Worm (Caenorhabditis elegans) whole organism, L1 larva: ENCODE data around the gene ZC178.2.

ENCODE experiments used
- C16A3.4 ChIP-seq: fragments of 150-350 bp; optimal IDR thresholded peaks from 2 replicates; lab custom pipeline; 2014; ENCODE audit warnings: missing biosample characterization, missing genetic modification characterization
- F16B12.6 ChIP-seq: fragments of 150-350 bp; optimal IDR thresholded peaks from 2 replicates; lab custom pipeline; 2014; ENCODE audit warnings: missing biosample characterization, missing genetic modification characterization
- Y116A8C.19 ChIP-seq: sonication (generic microtip); optimal IDR thresholded peaks from 2 replicates; lab custom pipeline; 2016; ENCODE audit warnings: missing compliant biosample characterization, missing genetic modification characterization, borderline replicate concordance
- aha-1 ChIP-seq: fragments of 150-350 bp; optimal IDR thresholded peaks from 2 replicates; lab custom pipeline; 2014; ENCODE audit warnings: missing biosample characterization, missing genetic modification characterization
- alr-1 ChIP-seq: fragments of 200-800 bp; sonication (Bioruptor generic); optimal IDR thresholded peaks from 2 replicates; lab custom pipeline; 2018; ENCODE audit warnings: borderline replicate concordance, mild to moderate bottlenecking, missing genetic modification characterization, missing compliant biosample characterization
- ama-1 ChIP-seq: fragments of 150-350 bp; optimal IDR thresholded peaks from 2 replicates; lab custom pipeline; 2014
- blmp-1 ChIP-seq: fragments of 150-350 bp; optimal IDR thresholded peaks from 2 replicates; lab custom pipeline; 2014; ENCODE audit warnings: missing biosample characterization, missing genetic modification characterization
- dpl-1 ChIP-seq, 3 experiments: fragments of 150-350 bp in 2 of 3; sonication (generic microtip) in 1 of 3; optimal IDR thresholded peaks; 2 replicates each; lab custom pipeline; 2014 to 2017; ENCODE audit warnings: missing biosample characterization in 3 of 3, missing genetic modification characterization in 3 of 3, missing genetic modification reagents in 3 of 3
- efl-1 ChIP-seq, 4 experiments: fragments of 150-350 bp; optimal IDR thresholded peaks in 3 of 4; peaks in 1 of 4; 1 replicate in 1 of 4; 2 replicates in 3 of 4; lab custom pipeline; 2014; ENCODE audit warnings: missing biosample characterization in 2 of 4, missing genetic modification characterization in 2 of 4, missing genetic modification reagents in 2 of 4
- efl-3 ChIP-seq: fragments of 200-800 bp; sonication (Bioruptor generic); optimal IDR thresholded peaks from 2 replicates; lab custom pipeline; 2018; ENCODE audit warnings: mild to moderate bottlenecking, missing genetic modification characterization, missing compliant biosample characterization
- elt-2 ChIP-seq: sonication (generic microtip); optimal IDR thresholded peaks from 2 replicates; lab custom pipeline; 2016; ENCODE audit warnings: missing genetic modification characterization, mild to moderate bottlenecking, inconsistent platforms, missing compliant biosample characterization, missing genetic modification reagents
- elt-3 ChIP-seq, 6 experiments: fragments of 150-350 bp in 1 of 6; sonication (generic microtip); optimal IDR thresholded peaks; 2 replicates each; lab custom pipeline; 2017 to 2018; ENCODE audit warnings: missing biosample characterization in 6 of 6, missing genetic modification characterization in 6 of 6, inconsistent platforms in 1 of 6
- fkh-10 ChIP-seq: sonication (generic microtip); optimal IDR thresholded peaks from 2 replicates; lab custom pipeline; 2017; ENCODE audit warnings: missing biosample characterization, missing genetic modification reagents, missing genetic modification characterization
- fkh-8 ChIP-seq: sonication (generic microtip); optimal IDR thresholded peaks from 2 replicates; lab custom pipeline; 2016; ENCODE audit warnings: mild to moderate bottlenecking, missing genetic modification characterization, missing compliant biosample characterization
- hlh-17 ChIP-seq: fragments of 200-800 bp; sonication (Bioruptor generic); optimal IDR thresholded peaks from 2 replicates; lab custom pipeline; 2018; ENCODE audit warnings: missing genetic modification characterization, mild to moderate bottlenecking, missing compliant biosample characterization, moderate library complexity, borderline replicate concordance
- hpl-2 ChIP-seq: fragments of 150-350 bp; optimal IDR thresholded peaks from 2 replicates; lab custom pipeline; 2014; ENCODE audit warnings: missing biosample characterization, missing genetic modification reagents, missing genetic modification characterization
- isw-1 ChIP-seq: fragments of 200-800 bp; sonication (Bioruptor generic); IDR thresholded peaks from 2 replicates; pipeline ENCODE4 v1.3.6; 2022; ENCODE audit warnings: missing genetic modification characterization, missing compliant biosample characterization
- lin-15B ChIP-seq: fragments of 150-350 bp; sonication (generic microtip); optimal IDR thresholded peaks from 3 replicates; lab custom pipeline; 2014; ENCODE audit warnings: missing biosample characterization, missing genetic modification characterization
- lin-35 ChIP-seq, 2 experiments: fragments of 150-350 bp; optimal IDR thresholded peaks; 2 replicates each; lab custom pipeline; 2014; ENCODE audit warnings: missing biosample characterization in 2 of 2, missing genetic modification characterization in 2 of 2, missing genetic modification reagents in 2 of 2
- lin-39 ChIP-seq: fragments of 150-350 bp; optimal IDR thresholded peaks from 2 replicates; lab custom pipeline; 2014; ENCODE audit warnings: missing biosample characterization, missing genetic modification reagents, missing genetic modification characterization
- lir-3 ChIP-seq: sonication (generic microtip); optimal IDR thresholded peaks from 2 replicates; lab custom pipeline; 2016; ENCODE audit warnings: mild to moderate bottlenecking, missing genetic modification characterization, moderate library complexity, missing compliant biosample characterization; ENCODE audit not compliant: poor library complexity
- mdl-1 ChIP-seq, 2 experiments: fragments of 150-350 bp; optimal IDR thresholded peaks; 2 replicates each; lab custom pipeline; 2014 to 2017; ENCODE audit warnings: missing biosample characterization in 2 of 2, missing genetic modification characterization in 2 of 2, inconsistent platforms in 1 of 2
- mef-2 ChIP-seq: fragments of 150-350 bp; optimal IDR thresholded peaks from 2 replicates; lab custom pipeline; 2014; ENCODE audit warnings: missing biosample characterization, missing genetic modification characterization
- nhr-11 ChIP-seq: fragments of 150-350 bp; optimal IDR thresholded peaks from 2 replicates; lab custom pipeline; 2014; ENCODE audit warnings: missing biosample characterization, missing genetic modification characterization
- nhr-19 ChIP-seq: fragments of 200-800 bp; sonication (Bioruptor generic); conservative IDR thresholded peaks from 2 replicates; pipeline ENCODE4 v1.3.6; 2022; ENCODE audit warnings: missing genetic modification characterization, missing compliant biosample characterization
- nhr-20 ChIP-seq: sonication (generic microtip); optimal IDR thresholded peaks from 2 replicates; lab custom pipeline; 2016; ENCODE audit warnings: mild to moderate bottlenecking, missing genetic modification characterization, missing compliant biosample characterization
- nhr-237 ChIP-seq: fragments of 150-350 bp; optimal IDR thresholded peaks from 2 replicates; lab custom pipeline; 2014; ENCODE audit warnings: missing biosample characterization, missing genetic modification characterization
- nhr-28 ChIP-seq: fragments of 150-350 bp; optimal IDR thresholded peaks from 2 replicates; lab custom pipeline; 2014; ENCODE audit warnings: missing biosample characterization, missing genetic modification characterization
- nhr-47 ChIP-seq: sonication (generic microtip); optimal IDR thresholded peaks from 2 replicates; lab custom pipeline; 2016; ENCODE audit warnings: mild to moderate bottlenecking, missing genetic modification characterization, moderate library complexity, missing compliant biosample characterization
- nhr-71 ChIP-seq: sonication (generic microtip); optimal IDR thresholded peaks from 2 replicates; lab custom pipeline; 2016; ENCODE audit warnings: mild to moderate bottlenecking, missing genetic modification characterization, moderate library complexity, missing compliant biosample characterization
- nhr-77 ChIP-seq: fragments of 150-350 bp; optimal IDR thresholded peaks from 2 replicates; lab custom pipeline; 2014; ENCODE audit warnings: missing biosample characterization, missing genetic modification characterization
- nhr-84 ChIP-seq: sonication (generic microtip); optimal IDR thresholded peaks from 2 replicates; lab custom pipeline; 2017; ENCODE audit warnings: missing biosample characterization, missing genetic modification characterization
- nhr-85 ChIP-seq: sonication (generic microtip); peaks from one replicate; lab custom pipeline; 2016; ENCODE audit warnings: missing genetic modification characterization, inconsistent platforms, missing compliant biosample characterization
- nhr-90 ChIP-seq: sonication (generic microtip); optimal IDR thresholded peaks from 2 replicates; lab custom pipeline; 2016; ENCODE audit warnings: mild to moderate bottlenecking, missing genetic modification characterization, missing compliant biosample characterization; ENCODE audit not compliant: poor library complexity
- pqm-1 ChIP-seq: sonication (generic microtip); optimal IDR thresholded peaks from 3 replicates; lab custom pipeline; 2017; ENCODE audit warnings: missing biosample characterization, missing genetic modification characterization
- rnt-1 ChIP-seq: sonication (generic microtip); optimal IDR thresholded peaks from 2 replicates; lab custom pipeline; 2016; ENCODE audit warnings: mild to moderate bottlenecking, missing genetic modification characterization, moderate library complexity, missing compliant biosample characterization
- snpc-4 ChIP-seq: fragments of 150-350 bp; optimal IDR thresholded peaks from 2 replicates; lab custom pipeline; 2014; ENCODE audit warnings: missing biosample characterization, missing genetic modification characterization
- sptf-1 ChIP-seq: fragments of 150-350 bp; optimal IDR thresholded peaks from 2 replicates; lab custom pipeline; 2014; ENCODE audit warnings: missing biosample characterization, missing genetic modification characterization
- sup-37 ChIP-seq: fragments of 200-800 bp; sonication (Bioruptor generic); optimal IDR thresholded peaks from 2 replicates; lab custom pipeline; 2018; ENCODE audit warnings: mild to moderate bottlenecking, missing genetic modification characterization, missing compliant biosample characterization
- swsn-7 ChIP-seq: sonication (generic microtip); optimal IDR thresholded peaks from 2 replicates; lab custom pipeline; 2016; ENCODE audit warnings: missing genetic modification characterization, missing compliant biosample characterization
- tbx-2 ChIP-seq: sonication (generic microtip); optimal IDR thresholded peaks from 2 replicates; lab custom pipeline; 2016; ENCODE audit warnings: missing genetic modification characterization, missing compliant biosample characterization
- tlp-1 ChIP-seq: fragments of 150-350 bp; optimal IDR thresholded peaks from 2 replicates; lab custom pipeline; 2014; ENCODE audit warnings: missing biosample characterization, missing genetic modification characterization
- unc-30 ChIP-seq: sonication (generic microtip); optimal IDR thresholded peaks from 2 replicates; lab custom pipeline; 2017; ENCODE audit warnings: missing biosample characterization, missing genetic modification characterization
- unc-86 ChIP-seq: sonication (generic microtip); optimal IDR thresholded peaks from 2 replicates; lab custom pipeline; 2016; ENCODE audit warnings: missing genetic modification characterization, missing compliant biosample characterization
- xbp-1 ChIP-seq: sonication (generic microtip); optimal IDR thresholded peaks from 2 replicates; lab custom pipeline; 2016; ENCODE audit warnings: missing genetic modification characterization, missing compliant biosample characterization
- ztf-11 ChIP-seq, 2 experiments: sonication (generic microtip); optimal IDR thresholded peaks; 2 replicates each; lab custom pipeline; 2016 to 2017; ENCODE audit warnings: missing genetic modification characterization in 2 of 2, missing biosample characterization in 1 of 2, missing compliant biosample characterization in 1 of 2
- ztf-4 ChIP-seq: fragments of 150-350 bp; optimal IDR thresholded peaks from 2 replicates; lab custom pipeline; 2014; ENCODE audit warnings: missing biosample characterization, missing genetic modification characterization

Gene ZC178.2

ce11 chrV:8653080-8653821 is 58.6 kb downstream of the ZC178.2 start:
- no peak for TF ChIP-seq alr-1 (tag; lab: Kevin White, UChicago)
- TF ChIP-seq tlp-1 (tag; lab: Kevin White, UChicago) = peak; percentile 10
- TF ChIP-seq unc-86 (tag; lab: Kevin White, UChicago) = no peak
- no peak for TF ChIP-seq sptf-1 (tag; lab: Kevin White, UChicago)
- TF ChIP-seq unc-30 (tag; lab: Kevin White, UChicago) = no peak
- no peak for TF ChIP-seq aha-1 (tag; lab: Kevin White, UChicago)
- TF ChIP-seq nhr-20 (tag; lab: Kevin White, UChicago) = peak; percentile 23
- no peak for TF ChIP-seq isw-1 (GFP tag; lab: Robert Waterston, UW)
- TF ChIP-seq dpl-1 (GFP tag; optimal IDR thresholded peaks at IDR 0.05; lab: Kevin White, UChicago) = no peak
- no peak for TF ChIP-seq lir-3 (tag; lab: Kevin White, UChicago)
- TF ChIP-seq Y116A8C.19 (tag; lab: Kevin White, UChicago) = no peak
- TF ChIP-seq rnt-1 (tag; lab: Kevin White, UChicago) = peak; percentile 47
- TF ChIP-seq fkh-8 (tag; lab: Kevin White, UChicago) = no peak
- TF ChIP-seq F16B12.6 (tag; lab: Kevin White, UChicago) = no peak
- TF ChIP-seq tbx-2 (tag; lab: Kevin White, UChicago) = no peak
- peak in 4 of 6 experiments; percentile 8 to 88 (median 58) for TF ChIP-seq elt-3 (tag; optimal IDR thresholded peaks at IDR 0.05; lab: Kevin White, UChicago)
- peak; percentile 33 for TF ChIP-seq nhr-90 (tag; lab: Kevin White, UChicago)
- TF ChIP-seq lin-39 (tag; lab: Kevin White, UChicago) = no peak
- no peak for TF ChIP-seq hlh-17 (GFP tag; lab: Kevin White, UChicago)
- no peak for TF ChIP-seq xbp-1
- no peak for TF ChIP-seq sup-37 (GFP tag; lab: Kevin White, UChicago)
- peak in 1 of 2 experiments; percentile 5 for TF ChIP-seq lin-35 (GFP tag; optimal IDR thresholded peaks at IDR 0.05; lab: Kevin White, UChicago)
- TF ChIP-seq nhr-71 = peak; percentile 34
- no peak for TF ChIP-seq nhr-47 (tag; lab: Kevin White, UChicago)
- TF ChIP-seq lin-15B (tag; lab: Kevin White, UChicago) = no peak
- no peak for TF ChIP-seq nhr-237 (tag; lab: Kevin White, UChicago)
- TF ChIP-seq nhr-19 (GFP tag; lab: Robert Waterston, UW) = peak; percentile 20; the same call in 1 of the 2 replicates
- TF ChIP-seq nhr-85 (tag; lab: Kevin White, UChicago) = peak; percentile 93
- TF ChIP-seq nhr-11 (tag; lab: Kevin White, UChicago) = no peak
- no peak for TF ChIP-seq swsn-7 (tag; lab: Kevin White, UChicago)
- TF ChIP-seq mdl-1 (tag; optimal IDR thresholded peaks at IDR 0.05; lab: Kevin White, UChicago) = no peak
- TF ChIP-seq ztf-11 (tag; optimal IDR thresholded peaks at IDR 0.05; lab: Kevin White, UChicago) = no peak
- no peak for TF ChIP-seq ama-1 (lab: Kevin White, UChicago)
- no peak for TF ChIP-seq mef-2
- no peak for TF ChIP-seq ztf-4 (tag; lab: Kevin White, UChicago)
- TF ChIP-seq blmp-1 (tag; lab: Kevin White, UChicago) = peak; percentile 86
- no peak for TF ChIP-seq nhr-77 (tag; lab: Kevin White, UChicago)
- no peak for TF ChIP-seq nhr-84
- no peak for TF ChIP-seq hpl-2 (GFP tag; lab: Kevin White, UChicago)
- TF ChIP-seq fkh-10 = no peak
- TF ChIP-seq pqm-1 (tag; lab: Kevin White, UChicago) = no peak
- no peak for TF ChIP-seq efl-3 (GFP tag; lab: Kevin White, UChicago)
- TF ChIP-seq efl-1 (optimal IDR thresholded peaks at IDR 0.05; lab: Kevin White, UChicago) = no peak
- no peak for TF ChIP-seq efl-1 (GFP tag; optimal IDR thresholded peaks at IDR 0.05 in 1 of 2; lab: Kevin White, UChicago)
- no peak for TF ChIP-seq C16A3.4 (tag; lab: Kevin White, UChicago)
- no peak for TF ChIP-seq nhr-28 (tag; lab: Kevin White, UChicago)
- no peak for TF ChIP-seq snpc-4
- peak; percentile 18 for TF ChIP-seq elt-2 (tag; lab: Kevin White, UChicago)
